Worm (Caenorhabditis elegans): ENCODE results near the gene F54D1.1.

The F54D1.1 gene

DNA sequence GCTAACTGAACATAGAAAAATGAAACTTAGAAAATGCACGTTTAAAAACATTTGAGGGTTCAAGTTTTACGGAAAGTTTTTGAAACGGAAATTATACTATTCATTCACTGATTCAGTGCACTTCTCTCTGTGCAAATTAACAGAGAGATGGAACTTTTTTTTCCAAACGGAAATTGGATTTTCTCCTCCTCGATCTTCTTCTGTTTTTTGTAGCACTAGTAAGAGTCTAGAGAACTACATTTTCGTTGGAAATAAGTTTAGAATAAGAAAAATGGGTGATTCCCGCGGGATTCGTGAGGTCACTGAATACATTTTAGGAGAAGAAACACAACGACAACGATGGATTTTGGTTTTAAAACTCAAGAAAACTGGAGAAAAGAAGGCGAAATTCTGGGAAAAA lies 25.9 kb upstream of the F54D1.1 start:
- TF ChIP-seq egl-18 (GFP tag; IDR thresholded peaks at IDR 0.05) = no peak
- TF ChIP-seq snpc-1.1 (tag; optimal IDR thresholded peaks at IDR 0.05; ENCODE audit: insufficient read depth) = no peak
- TF ChIP-seq ztf-26 (tag; optimal IDR thresholded peaks at IDR 0.05) = no peak
- TF ChIP-seq let-526 (GFP tag; IDR thresholded peaks at IDR 0.05) = no peak
- TF ChIP-seq madf-6 (GFP tag; IDR thresholded peaks at IDR 0.05) = no peak
- no peak for TF ChIP-seq F10E7.11 (tag; optimal IDR thresholded peaks at IDR 0.05)
- no peak for TF ChIP-seq nhr-120 (GFP tag; IDR thresholded peaks at IDR 0.05)
- no peak for TF ChIP-seq him-1 (tag; optimal IDR thresholded peaks at IDR 0.05)
- TF ChIP-seq snpc-3.4 (tag; optimal IDR thresholded peaks at IDR 0.05) = no peak
- TF ChIP-seq gei-17 (GFP tag; optimal IDR thresholded peaks at IDR 0.05) = no peak
- no peak for TF ChIP-seq ceh-40 (GFP tag; IDR thresholded peaks at IDR 0.05)
- no peak for TF ChIP-seq bed-2 (GFP tag; IDR thresholded peaks at IDR 0.05)

ce11 chrIV:11241368-11241767 lies 20.3 kb upstream of the F54D1.1 start, which contains the start of gene C05C12.6:
TSS of gene C05C12.6 (minus strand) at chrIV:11241468.
- TF ChIP-seq Y53G8AR.9 (GFP tag; conservative IDR thresholded peaks at IDR 0.05) = no peak
- no peak for TF ChIP-seq ztf-22 (GFP tag; optimal IDR thresholded peaks at IDR 0.05)
- TF ChIP-seq pha-4 (tag; optimal IDR thresholded peaks at IDR 0.05) = no peak
- no peak for TF ChIP-seq ztf-6 (GFP tag; IDR thresholded peaks at IDR 0.05)
- no peak for TF ChIP-seq B0261.1 (tag; optimal IDR thresholded peaks at IDR 0.05)
- TF ChIP-seq fkh-3 (tag; optimal IDR thresholded peaks at IDR 0.05) = no peak
- TF ChIP-seq F57C9.4 (tag; optimal IDR thresholded peaks at IDR 0.05) = no peak
- TF ChIP-seq bed-1 (GFP tag; IDR thresholded peaks at IDR 0.05) = no peak
- TF ChIP-seq nfya-2 (GFP tag; IDR thresholded peaks at IDR 0.05) = no peak
- no peak for TF ChIP-seq nhr-27 (tag; optimal IDR thresholded peaks at IDR 0.05)
- TF ChIP-seq snpc-1.3 (tag; optimal IDR thresholded peaks at IDR 0.05; ENCODE audit: insufficient read depth) = no peak
- no peak for TF ChIP-seq zim-3 (tag; optimal IDR thresholded peaks at IDR 0.05)
- no peak for TF ChIP-seq ztf-28 (GFP tag; IDR thresholded peaks at IDR 0.05)
- no peak for TF ChIP-seq efl-1 (GFP tag; optimal IDR thresholded peaks at IDR 0.05)
- no peak for TF ChIP-seq lin-26 (GFP tag; IDR thresholded peaks at IDR 0.05)
- TF ChIP-seq lir-1 (GFP tag; conservative IDR thresholded peaks at IDR 0.05) = no peak
- TF ChIP-seq ccch-3 (GFP tag; optimal IDR thresholded peaks at IDR 0.05) = no peak
- TF ChIP-seq F49E8.2 (tag; optimal IDR thresholded peaks at IDR 0.05; ENCODE audit: insufficient read depth) = no peak
- no peak for TF ChIP-seq ceh-40 (GFP tag; IDR thresholded peaks at IDR 0.05)

DNA sequence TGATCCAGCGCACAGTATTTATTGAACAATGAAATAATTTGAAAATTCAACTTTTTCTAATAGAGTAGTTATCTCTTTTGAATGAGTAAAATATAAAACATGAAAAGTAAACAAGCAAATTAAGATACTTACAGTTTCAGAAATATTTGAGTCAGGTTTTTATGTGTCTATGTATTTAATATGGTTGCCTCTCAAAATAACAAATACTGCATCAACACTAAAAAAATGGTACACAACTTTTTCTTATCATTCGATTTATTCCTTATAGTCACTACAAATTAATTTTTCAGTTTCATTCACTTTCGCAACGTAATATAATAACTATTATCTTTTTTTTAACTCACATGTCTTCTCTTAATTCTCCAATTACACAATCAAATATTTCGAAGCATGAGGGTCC lies 14.2 kb upstream of the F54D1.1 start:
- no peak for TF ChIP-seq rec-8 (tag; optimal IDR thresholded peaks at IDR 0.05)
- TF ChIP-seq egrh-3 (GFP tag; IDR thresholded peaks at IDR 0.05) = no peak
- no peak for TF ChIP-seq sea-2 (GFP tag; IDR thresholded peaks at IDR 0.05)
- TF ChIP-seq bed-2 (GFP tag; IDR thresholded peaks at IDR 0.05) = no peak
- TF ChIP-seq attf-6 (GFP tag; IDR thresholded peaks at IDR 0.05) = no peak
- TF ChIP-seq lag-1 (GFP tag; IDR thresholded peaks at IDR 0.05) = no peak
- TF ChIP-seq cebp-1 (GFP tag; IDR thresholded peaks at IDR 0.05) = no peak
- TF ChIP-seq cebp-1 (tag; optimal IDR thresholded peaks at IDR 0.05) = no peak
- TF ChIP-seq ceh-91 (GFP tag; IDR thresholded peaks at IDR 0.05) = no peak
- TF ChIP-seq mcd-1 (GFP tag; IDR thresholded peaks at IDR 0.05) = no peak
- TF ChIP-seq ceh-100 (GFP tag; IDR thresholded peaks at IDR 0.05) = no peak
- no peak for TF ChIP-seq F57C9.4 (tag; optimal IDR thresholded peaks at IDR 0.05)
- no peak for TF ChIP-seq repo-1 (tag; optimal IDR thresholded peaks at IDR 0.05)
- TF ChIP-seq rpc-1 (optimal IDR thresholded peaks at IDR 0.05) = no peak
- no peak for TF ChIP-seq rpc-1 (tag; optimal IDR thresholded peaks at IDR 0.05)
- no peak for TF ChIP-seq egl-44 (GFP tag; IDR thresholded peaks at IDR 0.05)
- no peak for TF ChIP-seq somi-1 (GFP tag; optimal IDR thresholded peaks at IDR 0.05)
- no peak for TF ChIP-seq hlh-26 (GFP tag; conservative IDR thresholded peaks at IDR 0.05)
- no peak for TF ChIP-seq akir-1 (GFP tag; optimal IDR thresholded peaks at IDR 0.05)
